Fruit fly (Drosophila melanogaster) whole organism, embryonic: ENCODE results near the gene CG14515.

Source experiments
- Aef1 ChIP-seq: fragments of 200-800 bp; sonication (Bioruptor generic); IDR thresholded peaks from 3 replicates; pipeline ENCODE4 v1.3.6; 2022; ENCODE audit warnings: missing biosample characterization, missing genetic modification characterization
- Bdp1 ChIP-seq: fragments of 200-800 bp; sonication (Bioruptor generic); optimal IDR thresholded peaks from 3 replicates; lab custom pipeline; 2016; ENCODE audit warnings: missing biosample characterization, missing genetic modification characterization
- CG10321 ChIP-seq: fragments of 200-800 bp; sonication (Bioruptor generic); IDR thresholded peaks from 2 replicates; pipeline ENCODE4 v1.3.6; 2022; ENCODE audit warnings: missing biosample characterization, missing genetic modification characterization
- CG10431 ChIP-seq: fragments of 200-800 bp; sonication (Bioruptor generic); optimal IDR thresholded peaks from 3 replicates; lab custom pipeline; 2018; ENCODE audit warnings: missing biosample characterization, mild to moderate bottlenecking, missing genetic modification characterization
- CG14441 ChIP-seq: fragments of 200-800 bp; sonication (Bioruptor generic); IDR thresholded peaks from 2 replicates; pipeline ENCODE4 v1.3.6; 2022; ENCODE audit warnings: missing biosample characterization, missing genetic modification characterization
- CG15073 ChIP-seq: fragments of 200-800 bp; sonication (Bioruptor generic); optimal IDR thresholded peaks from 2 replicates; lab custom pipeline; 2016; ENCODE audit warnings: missing biosample characterization, missing genetic modification characterization
- CG15514 ChIP-seq: fragments of 200-800 bp; sonication (Bioruptor generic); optimal IDR thresholded peaks from 3 replicates; lab custom pipeline; 2017; ENCODE audit warnings: missing biosample characterization, missing genetic modification characterization, mild to moderate bottlenecking, moderate library complexity, missing genetic modification reagents
- CG1603 ChIP-seq: fragments of 200-800 bp; sonication (Bioruptor generic); optimal IDR thresholded peaks from 2 replicates; lab custom pipeline; 2019; ENCODE audit warnings: missing biosample characterization, mild to moderate bottlenecking, missing genetic modification characterization, moderate library complexity
- CG17568 ChIP-seq: fragments of 200-800 bp; sonication (Bioruptor generic); optimal IDR thresholded peaks from 2 replicates; lab custom pipeline; 2018; ENCODE audit warnings: missing biosample characterization, mild to moderate bottlenecking, missing genetic modification characterization, moderate library complexity
- CG17912 ChIP-seq: fragments of 200-800 bp; sonication (Bioruptor generic); optimal IDR thresholded peaks from 2 replicates; lab custom pipeline; 2018; ENCODE audit warnings: missing biosample characterization, mild to moderate bottlenecking, missing genetic modification characterization
- CG18011 ChIP-seq: fragments of 200-800 bp; sonication (Bioruptor generic); optimal IDR thresholded peaks from 2 replicates; lab custom pipeline; 2017; ENCODE audit warnings: missing biosample characterization, missing genetic modification characterization, mild to moderate bottlenecking, moderate library complexity, missing genotype
- CG1832 ChIP-seq: fragments of 200-800 bp; sonication (Bioruptor generic); optimal IDR thresholded peaks from 2 replicates; lab custom pipeline; 2017; ENCODE audit warnings: missing biosample characterization, mild to moderate bottlenecking, missing genetic modification characterization, inconsistent platforms
- CG18476 ChIP-seq: fragments of 200-800 bp; sonication (Bioruptor generic); optimal IDR thresholded peaks from 2 replicates; lab custom pipeline; 2016; ENCODE audit warnings: missing biosample characterization, mild to moderate bottlenecking, missing genetic modification characterization
- CG32767 ChIP-seq: fragments of 200-800 bp; sonication (Bioruptor generic); IDR thresholded peaks from 2 replicates; pipeline ENCODE4 v1.3.6; 2022; ENCODE audit warnings: missing biosample characterization, missing genetic modification characterization
- CG32772 ChIP-seq: fragments of 200-800 bp; sonication (Bioruptor generic); IDR thresholded peaks from 2 replicates; pipeline ENCODE4 v1.3.6; 2022; ENCODE audit warnings: missing biosample characterization, missing genetic modification characterization
- CG42726 ChIP-seq: fragments of 200-800 bp; sonication (Bioruptor generic); IDR thresholded peaks from 2 replicates; pipeline ENCODE4 v1.3.6; 2022; ENCODE audit warnings: missing biosample characterization, missing genetic modification characterization; ENCODE audit not compliant: partially characterized antibody
- CG7987 ChIP-seq: fragments of 200-800 bp; sonication (Bioruptor generic); optimal IDR thresholded peaks from 2 replicates; lab custom pipeline; 2018; ENCODE audit warnings: missing biosample characterization, mild to moderate bottlenecking, missing genetic modification characterization, moderate library complexity
- CG9437 ChIP-seq: fragments of 200-800 bp; sonication (Bioruptor generic); optimal IDR thresholded peaks from 2 replicates; lab custom pipeline; 2018; ENCODE audit warnings: missing biosample characterization, mild to moderate bottlenecking, missing genetic modification characterization
- CG9817 ChIP-seq: fragments of 200-800 bp; sonication (Bioruptor generic); optimal IDR thresholded peaks from 2 replicates; lab custom pipeline; 2018; ENCODE audit warnings: missing biosample characterization, mild to moderate bottlenecking, missing genetic modification characterization, moderate library complexity
- Camta ChIP-seq: fragments of 200-800 bp; sonication (Bioruptor generic); optimal IDR thresholded peaks from 2 replicates; lab custom pipeline; 2016; ENCODE audit warnings: missing biosample characterization, missing genetic modification characterization
- CkIIα-i1 ChIP-seq: fragments of 200-800 bp; sonication (Bioruptor generic); IDR thresholded peaks from 2 replicates; pipeline ENCODE4 v1.3.6; 2022; ENCODE audit warnings: missing biosample characterization, missing genetic modification characterization
- D ChIP-seq, 2 experiments: fragments of 200-800 bp in 1 of 2; fragments of >200 bp in 1 of 2; sonication (Bioruptor generic) in 1 of 2; optimal IDR thresholded peaks; 2 replicates in 1 of 2; 3 replicates in 1 of 2; lab custom pipeline; 2017; ENCODE audit warnings: mild to moderate bottlenecking in 1 of 2, missing biosample characterization in 1 of 2, missing genetic modification characterization in 1 of 2, missing genetic modification reagents in 1 of 2
- Ets97D ChIP-seq: fragments of 200-800 bp; sonication (Bioruptor generic); optimal IDR thresholded peaks from 3 replicates; lab custom pipeline; 2016; ENCODE audit warnings: missing biosample characterization, missing genetic modification characterization
- HLH3B ChIP-seq: fragments of 200-800 bp; sonication (Bioruptor generic); IDR thresholded peaks from 2 replicates; pipeline ENCODE4 v1.3.6; 2022; ENCODE audit warnings: missing biosample characterization, missing genetic modification characterization
- Hr39 ChIP-seq: fragments of >200 bp; optimal IDR thresholded peaks from 2 replicates; lab custom pipeline; 2017
- Kr ChIP-seq: fragments of 200-800 bp; sonication (Bioruptor generic); optimal IDR thresholded peaks from 2 replicates; lab custom pipeline; 2017; ENCODE audit warnings: missing biosample characterization, mild to moderate bottlenecking, missing genetic modification characterization
- NC2β ChIP-seq: fragments of 200-800 bp; sonication (Bioruptor generic); optimal IDR thresholded peaks from 2 replicates; lab custom pipeline; 2016; ENCODE audit warnings: missing biosample characterization, missing genetic modification characterization
- Optix ChIP-seq: fragments of 200-800 bp; sonication (Bioruptor generic); IDR thresholded peaks from 3 replicates; pipeline ENCODE4 v1.3.6; 2022; ENCODE audit warnings: missing biosample characterization, missing genetic modification characterization
- PHDP ChIP-seq: fragments of 200-800 bp; sonication (Bioruptor generic); optimal IDR thresholded peaks from 3 replicates; lab custom pipeline; 2018; ENCODE audit warnings: missing biosample characterization, mild to moderate bottlenecking, missing genetic modification characterization, moderate library complexity
- Rx ChIP-seq: fragments of 200-800 bp; sonication (Bioruptor generic); IDR thresholded peaks from 2 replicates; pipeline ENCODE4 v1.3.6; 2022; ENCODE audit warnings: missing biosample characterization, missing genetic modification characterization
- Six4 ChIP-seq: fragments of 200-800 bp; sonication (Bioruptor generic); optimal IDR thresholded peaks from 2 replicates; lab custom pipeline; 2016; ENCODE audit warnings: missing biosample characterization, missing genetic modification characterization
- Sry-β ChIP-seq: fragments of 200-800 bp; sonication (Bioruptor generic); optimal IDR thresholded peaks from 2 replicates; lab custom pipeline; 2018; ENCODE audit warnings: missing biosample characterization, mild to moderate bottlenecking, missing genetic modification characterization, moderate library complexity
- Trl ChIP-seq, 3 experiments: fragments of >200 bp in 2 of 3; fragments of 200-800 bp in 1 of 3; sonication (Bioruptor generic) in 1 of 3; optimal IDR thresholded peaks; 2 replicates in 1 of 3; 3 replicates in 2 of 3; lab custom pipeline; 2016 to 2017; ENCODE audit warnings: missing biosample characterization in 1 of 3, missing genetic modification characterization in 1 of 3
- Usf ChIP-seq: fragments of 200-800 bp; sonication (Bioruptor generic); optimal IDR thresholded peaks from 2 replicates; lab custom pipeline; 2017; ENCODE audit warnings: missing genotype, missing biosample characterization, missing genetic modification characterization
- Xbp1 ChIP-seq: fragments of 200-800 bp; sonication (Bioruptor generic); optimal IDR thresholded peaks from 3 replicates; lab custom pipeline; 2016; ENCODE audit warnings: missing biosample characterization, mild to moderate bottlenecking, missing genetic modification characterization
- bcd ChIP-seq: fragments of 200-800 bp; sonication (Bioruptor generic); optimal IDR thresholded peaks from 2 replicates; lab custom pipeline; 2017; ENCODE audit warnings: missing biosample characterization, mild to moderate bottlenecking, missing genetic modification characterization
- bsh ChIP-seq, 2 experiments: fragments of 200-800 bp; sonication (Bioruptor generic); optimal IDR thresholded peaks; 2 replicates each; lab custom pipeline; 2017 to 2018; ENCODE audit warnings: mild to moderate bottlenecking in 2 of 2, missing biosample characterization in 2 of 2, missing genetic modification characterization in 2 of 2, moderate library complexity in 1 of 2
- cas ChIP-seq: fragments of 200-800 bp; sonication (Bioruptor generic); IDR thresholded peaks from 2 replicates; pipeline ENCODE4 v1.3.6; 2022; ENCODE audit warnings: missing biosample characterization, missing genetic modification characterization
- chn ChIP-seq: fragments of 200-800 bp; sonication (Bioruptor generic); optimal IDR thresholded peaks from 2 replicates; lab custom pipeline; 2016; ENCODE audit warnings: missing biosample characterization, missing genetic modification characterization
- cwo ChIP-seq: fragments of 200-800 bp; sonication (Bioruptor generic); optimal IDR thresholded peaks from 3 replicates; lab custom pipeline; 2017; ENCODE audit warnings: missing biosample characterization, missing genetic modification characterization, mild to moderate bottlenecking, moderate library complexity, missing genetic modification reagents
- da ChIP-seq: fragments of 200-800 bp; sonication (Bioruptor generic); optimal IDR thresholded peaks from 2 replicates; lab custom pipeline; 2016; ENCODE audit warnings: missing biosample characterization, missing genetic modification characterization
- gcm2 ChIP-seq: fragments of 200-800 bp; sonication (Bioruptor generic); optimal IDR thresholded peaks from 2 replicates; lab custom pipeline; 2016; ENCODE audit warnings: missing biosample characterization, missing genetic modification characterization
- odd ChIP-seq: fragments of 200-800 bp; sonication (Bioruptor generic); optimal IDR thresholded peaks from 2 replicates; lab custom pipeline; 2017; ENCODE audit warnings: missing biosample characterization, mild to moderate bottlenecking, missing genetic modification characterization
- psq ChIP-seq: fragments of 200-800 bp; sonication (Bioruptor generic); optimal IDR thresholded peaks from 2 replicates; lab custom pipeline; 2017; ENCODE audit warnings: missing biosample characterization, missing genetic modification characterization
- sim ChIP-seq: fragments of 200-800 bp; sonication (Bioruptor generic); IDR thresholded peaks from 2 replicates; pipeline ENCODE4 v1.3.6; 2022; ENCODE audit warnings: missing biosample characterization, missing genetic modification characterization
- slp2 ChIP-seq: fragments of 200-800 bp; sonication (Bioruptor generic); optimal IDR thresholded peaks from 2 replicates; lab custom pipeline; 2016; ENCODE audit warnings: missing biosample characterization, missing genetic modification characterization
- so ChIP-seq: fragments of 200-800 bp; sonication (Bioruptor generic); IDR thresholded peaks from 3 replicates; pipeline ENCODE4 v1.3.6; 2022; ENCODE audit warnings: missing biosample characterization, missing genetic modification characterization
- tll ChIP-seq, 2 experiments: fragments of 200-800 bp in 1 of 2; fragments of >200 bp in 1 of 2; sonication (Bioruptor generic) in 1 of 2; optimal IDR thresholded peaks; 2 replicates each; lab custom pipeline; 2017 to 2019; ENCODE audit warnings: missing biosample characterization in 2 of 2, missing genetic modification characterization in 2 of 2, mild to moderate bottlenecking in 1 of 2, moderate library complexity in 1 of 2
- twi ChIP-seq: fragments of 200-800 bp; optimal IDR thresholded peaks from 2 replicates; lab custom pipeline; 2019; ENCODE audit warnings: missing biosample characterization, mild to moderate bottlenecking, missing genetic modification characterization, moderate library complexity

Gene CG14515

DNA sequence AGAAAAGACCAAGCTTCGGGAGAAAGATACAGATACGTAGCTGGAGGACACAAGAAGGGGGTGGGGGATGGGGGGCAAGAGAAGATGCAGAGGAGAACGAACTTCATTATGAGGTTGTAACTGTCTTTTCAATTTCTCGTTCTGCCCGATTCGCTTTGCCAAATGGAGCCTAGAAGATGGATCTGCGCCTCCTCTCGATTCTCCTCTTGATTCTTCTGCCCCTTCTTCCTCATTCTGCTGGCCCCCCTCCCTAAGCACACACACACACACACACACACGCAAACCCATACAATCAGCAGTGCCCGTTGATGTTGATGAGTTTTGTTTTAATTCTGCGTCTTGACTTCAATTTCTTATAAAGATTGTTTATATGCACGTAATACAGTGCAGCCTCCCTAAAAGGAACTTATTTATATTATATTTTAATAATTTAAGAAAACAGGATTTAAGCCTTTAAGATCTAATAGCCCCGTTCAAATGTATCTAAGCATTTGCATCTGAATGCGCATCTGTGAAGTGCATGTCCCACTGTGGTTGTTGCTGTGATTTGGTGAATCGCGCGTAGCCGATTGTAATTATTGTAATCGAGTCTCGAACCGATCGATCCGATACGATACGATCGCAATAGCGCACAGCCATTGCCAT lies 9.8 kb downstream of the CG14515 start (continued):
- no peak for TF ChIP-seq chn (GFP tag; lab: Kevin White, UChicago)
- TF ChIP-seq Kr (GFP tag; lab: Kevin White, UChicago), result no peak
- TF ChIP-seq CG10321 (GFP tag; lab: Robert Waterston, UW), result peak; percentile 26; the same call in 1 of the 2 replicates
- no peak for TF ChIP-seq CG42726 (GFP tag; lab: Robert Waterston, UW)
- TF ChIP-seq CG9817 (tag; lab: Kevin White, UChicago), result peak; percentile 75
- TF ChIP-seq CG17568 (GFP tag; lab: Kevin White, UChicago), result peak; percentile 23
- no peak for TF ChIP-seq D (optimal IDR thresholded peaks at IDR 0.05; lab: Kevin White, UChicago)
- peak; percentile 44 for TF ChIP-seq D (GFP tag; optimal IDR thresholded peaks at IDR 0.05; lab: Kevin White, UChicago)
- no peak for TF ChIP-seq CG18011 (GFP tag; lab: Kevin White, UChicago)
- peak; percentile 11 for TF ChIP-seq Six4 (GFP tag; lab: Kevin White, UChicago)
- TF ChIP-seq cas (GFP tag; lab: Robert Waterston, UW), result no peak
- peak; percentile 86 for TF ChIP-seq CG14441 (GFP tag; lab: Robert Waterston, UW)
- TF ChIP-seq CG1603 (tag; lab: Kevin White, UChicago), result no peak
- peak; percentile 26 for TF ChIP-seq Usf (GFP tag; lab: Kevin White, UChicago)
- peak; percentile 11 for TF ChIP-seq CG7987 (GFP tag; lab: Kevin White, UChicago)
- TF ChIP-seq odd (GFP tag; lab: Kevin White, UChicago), result peak; percentile 17
- TF ChIP-seq CG18476 (GFP tag; lab: Kevin White, UChicago), result no peak
- no peak for TF ChIP-seq psq (GFP tag; lab: Kevin White, UChicago)
- TF ChIP-seq CG10431 (GFP tag; lab: Kevin White, UChicago), result peak; percentile 34
- TF ChIP-seq bsh (GFP tag; optimal IDR thresholded peaks at IDR 0.05; lab: Kevin White, UChicago), result peak; percentile 60 to 87
- no peak for TF ChIP-seq Camta (GFP tag; lab: Kevin White, UChicago)
- peak; percentile 78 for TF ChIP-seq so (GFP tag; lab: Robert Waterston, UW)
- TF ChIP-seq sim, result no peak
- no peak for TF ChIP-seq Hr39
- peak; percentile 65 for TF ChIP-seq Xbp1 (GFP tag; lab: Kevin White, UChicago)
- no peak for TF ChIP-seq Sry-β (GFP tag; lab: Kevin White, UChicago)
- no peak for TF ChIP-seq NC2β (GFP tag; lab: Kevin White, UChicago)
- peak; percentile 24 for TF ChIP-seq cwo
- TF ChIP-seq CG15073 (GFP tag; lab: Kevin White, UChicago), result no peak
- TF ChIP-seq twi (tag; lab: Kevin White, UChicago), result peak; percentile 4
- TF ChIP-seq tll (GFP tag; optimal IDR thresholded peaks at IDR 0.05; lab: Kevin White, UChicago), result no peak
- TF ChIP-seq slp2 (GFP tag; lab: Kevin White, UChicago), result no peak
- peak; percentile 73; the same call in 1 of the 2 replicates for TF ChIP-seq HLH3B (GFP tag; lab: Robert Waterston, UW)
- TF ChIP-seq CkIIα-i1, result no peak
- no peak for TF ChIP-seq CG1832
- peak; percentile 76 for TF ChIP-seq Aef1 (GFP tag; lab: Robert Waterston, UW)
- TF ChIP-seq CG9437 (GFP tag; lab: Kevin White, UChicago), result no peak
- peak; percentile 65 for TF ChIP-seq CG32772 (GFP tag; lab: Robert Waterston, UW)
- no peak for TF ChIP-seq CG32767 (GFP tag; lab: Robert Waterston, UW)
- no peak for TF ChIP-seq Bdp1
- TF ChIP-seq PHDP (tag; lab: Kevin White, UChicago), result peak; percentile 60
- TF ChIP-seq Optix (GFP tag; lab: Robert Waterston, UW), result peak; percentile 28; the same call in 1 of the 3 replicates
- peak; percentile 41; the same call in 1 of the 2 replicates for TF ChIP-seq Rx
- no peak for TF ChIP-seq da (GFP tag; lab: Kevin White, UChicago)
- no peak for TF ChIP-seq Trl (optimal IDR thresholded peaks at IDR 0.05; lab: Kevin White, UChicago)
- no peak for TF ChIP-seq Trl (GFP tag; optimal IDR thresholded peaks at IDR 0.05; lab: Kevin White, UChicago)
- peak; percentile 36 for TF ChIP-seq CG15514 (GFP tag; lab: Kevin White, UChicago)
- peak; percentile 66 for TF ChIP-seq bcd (GFP tag; lab: Kevin White, UChicago)
- peak; percentile 17 for TF ChIP-seq CG17912
- no peak for TF ChIP-seq gcm2 (GFP tag; lab: Kevin White, UChicago)
- no peak for TF ChIP-seq Ets97D (GFP tag; lab: Kevin White, UChicago)
